Fruit fly (Drosophila melanogaster): Measurements from ENCODE around the gene CG42740.

dm6 chr3R:30470690-30471089 is 47.9 kb upstream of the CG42740 start:
- TF ChIP-seq pan (optimal IDR thresholded peaks at IDR 0.05): no peak
- TF ChIP-seq pan (GFP tag; optimal IDR thresholded peaks at IDR 0.05 in 1 of 2, IDR thresholded peaks at IDR 0.05 in 1 of 2): no peak
- TF ChIP-seq CG10147 (GFP tag; optimal IDR thresholded peaks at IDR 0.05): no peak
- no peak for TF ChIP-seq CG43689 (GFP tag; IDR thresholded peaks at IDR 0.05)
- no peak for TF ChIP-seq CG12104 (GFP tag; optimal IDR thresholded peaks at IDR 0.05)

All from whole organism, embryonic.